Fruit fly (Drosophila melanogaster) whole organism, embryonic: Measurements from ENCODE around the gene PCID2.

Experiments
- Adf1 ChIP-seq: fragments of 200-800 bp; sonication (Bioruptor generic); IDR thresholded peaks from 2 replicates; pipeline ENCODE4 v1.3.6; 2022; ENCODE audit warnings: missing biosample characterization, missing genetic modification characterization
- Antp ChIP-seq: fragments of 200-800 bp; sonication (Bioruptor generic); optimal IDR thresholded peaks from 3 replicates; lab custom pipeline; 2016; ENCODE audit warnings: missing biosample characterization, missing genetic modification characterization
- Awh ChIP-seq: fragments of 200-800 bp; sonication (Bioruptor generic); IDR thresholded peaks from 2 replicates; pipeline ENCODE4, ENCODE4 v1.3.6; 2022; ENCODE audit warnings: missing biosample characterization, missing genetic modification characterization
- Blimp-1 ChIP-seq: fragments of 200-800 bp; sonication (Bioruptor generic); optimal IDR thresholded peaks from 3 replicates; lab custom pipeline; 2018; ENCODE audit warnings: missing biosample characterization, missing genetic modification characterization, mild to moderate bottlenecking, moderate library complexity, missing genetic modification reagents
- CG10321 ChIP-seq: fragments of 200-800 bp; sonication (Bioruptor generic); IDR thresholded peaks from 2 replicates; pipeline ENCODE4 v1.3.6; 2022; ENCODE audit warnings: missing biosample characterization, missing genetic modification characterization
- CG11456 ChIP-seq: fragments of 200-800 bp; sonication (Bioruptor generic); IDR thresholded peaks from 3 replicates; pipeline ENCODE4 v1.3.6; 2022; ENCODE audit warnings: missing biosample characterization, missing genetic modification characterization
- CG12299 ChIP-seq: fragments of 200-800 bp; sonication (Bioruptor generic); optimal IDR thresholded peaks from 2 replicates; lab custom pipeline; 2018; ENCODE audit warnings: missing biosample characterization, mild to moderate bottlenecking, missing genetic modification characterization
- CG13624 ChIP-seq: fragments of 200-800 bp; sonication (Bioruptor generic); optimal IDR thresholded peaks from 2 replicates; lab custom pipeline; 2016; ENCODE audit warnings: missing biosample characterization, missing genetic modification characterization
- CG14014 ChIP-seq: fragments of 200-800 bp; sonication (Bioruptor generic); IDR thresholded peaks from 2 replicates; pipeline ENCODE4 v1.3.6; 2022; ENCODE audit warnings: missing biosample characterization, missing genetic modification characterization
- CG15011 ChIP-seq: fragments of 200-800 bp; sonication (Bioruptor generic); optimal IDR thresholded peaks from 3 replicates; lab custom pipeline; 2018; ENCODE audit warnings: missing biosample characterization, mild to moderate bottlenecking, missing genetic modification characterization
- CG1602 ChIP-seq: fragments of 200-800 bp; sonication (Bioruptor generic); optimal IDR thresholded peaks from 3 replicates; lab custom pipeline; 2016; ENCODE audit warnings: missing biosample characterization, missing genetic modification characterization
- CG17328 ChIP-seq: fragments of 200-800 bp; sonication (Bioruptor generic); IDR thresholded peaks from 2 replicates; pipeline ENCODE4 v1.3.6; 2022; ENCODE audit warnings: missing biosample characterization, missing genetic modification characterization
- CG2202 ChIP-seq: fragments of 200-800 bp; sonication (Bioruptor generic); optimal IDR thresholded peaks from 2 replicates; lab custom pipeline; 2018; ENCODE audit warnings: missing biosample characterization, mild to moderate bottlenecking, missing genetic modification characterization
- CG3995 ChIP-seq: fragments of 200-800 bp; sonication (Bioruptor generic); optimal IDR thresholded peaks from 3 replicates; lab custom pipeline; 2016; ENCODE audit warnings: missing biosample characterization, missing genetic modification characterization
- CG43689 ChIP-seq: fragments of 200-800 bp; sonication (Bioruptor generic); IDR thresholded peaks from 2 replicates; pipeline ENCODE4 v1.3.6; 2022; ENCODE audit warnings: missing biosample characterization, missing genetic modification characterization
- CG5180 ChIP-seq: fragments of 200-800 bp; sonication (Bioruptor generic); optimal IDR thresholded peaks from 3 replicates; lab custom pipeline; 2017; ENCODE audit warnings: missing biosample characterization, missing genetic modification characterization, mild to moderate bottlenecking, moderate library complexity, missing genetic modification reagents
- CG6683 ChIP-seq: fragments of 200-800 bp; sonication (Bioruptor generic); optimal IDR thresholded peaks from 2 replicates; lab custom pipeline; 2017; ENCODE audit warnings: missing biosample characterization, mild to moderate bottlenecking, missing genetic modification characterization, missing genetic modification reagents
- CG7987 ChIP-seq: fragments of 200-800 bp; sonication (Bioruptor generic); optimal IDR thresholded peaks from 2 replicates; lab custom pipeline; 2018; ENCODE audit warnings: missing biosample characterization, mild to moderate bottlenecking, missing genetic modification characterization, moderate library complexity
- CHES-1-like ChIP-seq: fragments of 200-800 bp; sonication (Bioruptor generic); optimal IDR thresholded peaks from 2 replicates; lab custom pipeline; 2016; ENCODE audit warnings: missing biosample characterization, missing genetic modification characterization
- CTCF ChIP-seq: fragments of 200-800 bp; sonication (Bioruptor generic); optimal IDR thresholded peaks from 2 replicates; lab custom pipeline; 2017; ENCODE audit warnings: missing biosample characterization, mild to moderate bottlenecking, missing genetic modification characterization, moderate library complexity
- Dad ChIP-seq: fragments of 200-800 bp; sonication (Bioruptor generic); optimal IDR thresholded peaks from 3 replicates; lab custom pipeline; 2016; ENCODE audit warnings: missing biosample characterization, missing genetic modification characterization
- Fer1 ChIP-seq: fragments of 200-800 bp; sonication (Bioruptor generic); optimal IDR thresholded peaks from 2 replicates; lab custom pipeline; 2017; ENCODE audit warnings: missing biosample characterization, mild to moderate bottlenecking, missing genetic modification characterization
- H15 ChIP-seq: fragments of 200-800 bp; sonication (Bioruptor generic); IDR thresholded peaks from 3 replicates; pipeline ENCODE4 v1.3.6; 2022; ENCODE audit warnings: missing biosample characterization, missing genetic modification characterization
- HmgD ChIP-seq: fragments of 200-800 bp; sonication (Bioruptor generic); optimal IDR thresholded peaks from 3 replicates; lab custom pipeline; 2016; ENCODE audit warnings: missing biosample characterization, missing genetic modification characterization
- Hmx ChIP-seq: fragments of 200-800 bp; sonication (Bioruptor generic); optimal IDR thresholded peaks from 2 replicates; lab custom pipeline; 2016; ENCODE audit warnings: missing biosample characterization, missing genetic modification characterization
- Lpt ChIP-seq: fragments of >200 bp; optimal IDR thresholded peaks from 2 replicates; lab custom pipeline; 2018; ENCODE audit warnings: missing biosample characterization, missing genetic modification characterization
- Meics ChIP-seq: fragments of 200-800 bp; sonication (Bioruptor generic); optimal IDR thresholded peaks from 2 replicates; lab custom pipeline; 2017; ENCODE audit warnings: missing biosample characterization, mild to moderate bottlenecking, missing genetic modification characterization
- Neu2 ChIP-seq: fragments of 200-800 bp; sonication (Bioruptor generic); optimal IDR thresholded peaks from 3 replicates; lab custom pipeline; 2016; ENCODE audit warnings: missing biosample characterization, missing genetic modification characterization, borderline replicate concordance
- Sry-δ ChIP-seq: fragments of 200-800 bp; sonication (Bioruptor generic); optimal IDR thresholded peaks from 2 replicates; lab custom pipeline; 2016; ENCODE audit warnings: missing biosample characterization, missing genetic modification characterization
- TFAM ChIP-seq: fragments of 200-800 bp; sonication (Bioruptor generic); optimal IDR thresholded peaks from 2 replicates; lab custom pipeline; 2017; ENCODE audit warnings: missing biosample characterization, missing genetic modification characterization, inconsistent platforms
- aop ChIP-seq: fragments of 200-800 bp; sonication (Bioruptor generic); IDR thresholded peaks from 2 replicates; pipeline ENCODE4 v1.3.6; 2022; ENCODE audit warnings: missing biosample characterization, missing genetic modification characterization
- ase ChIP-seq: fragments of 200-800 bp; sonication (Bioruptor generic); IDR thresholded peaks from 3 replicates; pipeline ENCODE4 v1.3.6; 2022; ENCODE audit warnings: missing biosample characterization, missing genetic modification characterization
- chinmo ChIP-seq: fragments of 200-800 bp; sonication (Bioruptor generic); IDR thresholded peaks from 4 replicates; pipeline ENCODE4 v1.3.6; 2022; ENCODE audit warnings: missing biosample characterization, missing genetic modification characterization; ENCODE audit not compliant: partially characterized antibody
- emc ChIP-seq: fragments of 200-800 bp; sonication (Bioruptor generic); optimal IDR thresholded peaks from 2 replicates; lab custom pipeline; 2016; ENCODE audit warnings: missing biosample characterization, missing genetic modification characterization
- esg ChIP-seq: fragments of 200-800 bp; sonication (Bioruptor generic); conservative IDR thresholded peaks from 2 replicates; pipeline ENCODE4 v1.3.6; 2022; ENCODE audit warnings: missing biosample characterization, missing genetic modification characterization
- eve ChIP-seq, 2 experiments: fragments of >200 bp; optimal IDR thresholded peaks; 2 replicates each; lab custom pipeline; 2017; ENCODE audit warnings: missing biosample characterization in 2 of 2, missing genetic modification characterization in 2 of 2
- fru ChIP-seq: fragments of >200 bp; optimal IDR thresholded peaks from 2 replicates; lab custom pipeline; 2017
- gsb-n ChIP-seq: fragments of 200-800 bp; sonication (Bioruptor generic); optimal IDR thresholded peaks from 3 replicates; lab custom pipeline; 2018; ENCODE audit warnings: missing biosample characterization, mild to moderate bottlenecking, missing genetic modification characterization
- jing ChIP-seq: fragments of 200-800 bp; sonication (Bioruptor generic); optimal IDR thresholded peaks from 2 replicates; lab custom pipeline; 2018; ENCODE audit warnings: missing biosample characterization, mild to moderate bottlenecking, missing genetic modification characterization
- kah ChIP-seq: fragments of 200-800 bp; sonication (Bioruptor generic); optimal IDR thresholded peaks from 2 replicates; lab custom pipeline; 2018; ENCODE audit warnings: missing biosample characterization, mild to moderate bottlenecking, missing genetic modification characterization
- kni ChIP-seq: fragments of 200-800 bp; sonication (Bioruptor generic); optimal IDR thresholded peaks from 3 replicates; lab custom pipeline; 2017; ENCODE audit warnings: mild to moderate bottlenecking, missing biosample characterization, missing genetic modification reagents, missing genetic modification characterization
- luna ChIP-seq: fragments of 200-800 bp; sonication (Bioruptor generic); optimal IDR thresholded peaks from 2 replicates; lab custom pipeline; 2016; ENCODE audit warnings: missing biosample characterization, missing genetic modification characterization
- peb ChIP-seq: fragments of 200-800 bp; sonication (Bioruptor generic); IDR thresholded peaks from 2 replicates; pipeline ENCODE4 v1.3.6; 2022; ENCODE audit warnings: missing biosample characterization, missing genetic modification characterization
- psq ChIP-seq: fragments of 200-800 bp; sonication (Bioruptor generic); optimal IDR thresholded peaks from 2 replicates; lab custom pipeline; 2017; ENCODE audit warnings: missing biosample characterization, missing genetic modification characterization
- schlank ChIP-seq: fragments of 200-800 bp; sonication (Bioruptor generic); optimal IDR thresholded peaks from 2 replicates; lab custom pipeline; 2018; ENCODE audit warnings: missing biosample characterization, mild to moderate bottlenecking, missing genetic modification characterization
- sens ChIP-seq: fragments of 200-800 bp; sonication (Bioruptor generic); peaks from one replicate; lab custom pipeline; 2016; ENCODE audit warnings: missing biosample characterization, missing genetic modification characterization
- seq ChIP-seq: fragments of 200-800 bp; sonication (Bioruptor generic); IDR thresholded peaks from 2 replicates; pipeline ENCODE4 v1.3.6; 2022; ENCODE audit warnings: missing biosample characterization, missing genetic modification characterization
- tin ChIP-seq: fragments of 200-800 bp; sonication (Bioruptor generic); optimal IDR thresholded peaks from 3 replicates; lab custom pipeline; 2016; ENCODE audit warnings: missing biosample characterization, missing genetic modification characterization
- vvl ChIP-seq: fragments of 200-800 bp; sonication (Bioruptor generic); IDR thresholded peaks from 2 replicates; pipeline ENCODE4 v1.3.6; 2022; ENCODE audit warnings: missing biosample characterization, missing genetic modification characterization
- zen2 ChIP-seq: fragments of 200-800 bp; sonication (Bioruptor generic); IDR thresholded peaks from 3 replicates; pipeline ENCODE4 v1.3.6; 2022; ENCODE audit warnings: missing biosample characterization, missing genetic modification characterization; ENCODE audit not compliant: partially characterized antibody
- zfh1 ChIP-seq: fragments of 200-800 bp; sonication (Bioruptor generic); IDR thresholded peaks from 3 replicates; pipeline ENCODE4 v1.3.6; 2022; ENCODE audit warnings: missing biosample characterization, missing genetic modification characterization

The PCID2 gene

dm6 chr3L:11587720-11588580 lies 38.3 kb upstream of the PCID2 start, which contains the start of gene rt (continued):
- peak; percentile 29 for TF ChIP-seq Meics (GFP tag; lab: Kevin White, UChicago)
- TF ChIP-seq CG14014 (GFP tag; lab: Robert Waterston, UW) = 0 out of 2 replicates have a peak, but pooled peaks have one; percentile 7
- peak; percentile 9 for TF ChIP-seq psq (GFP tag; lab: Kevin White, UChicago)
- TF ChIP-seq CG5180 (GFP tag; lab: Kevin White, UChicago) = no peak
- TF ChIP-seq CG15011 (GFP tag; lab: Kevin White, UChicago) = peak; percentile 27
- TF ChIP-seq ase (GFP tag; lab: Robert Waterston, UW) = 0 out of 3 replicates have a peak, but pooled peaks have one; percentile 47
- no peak for TF ChIP-seq luna
- no peak for TF ChIP-seq Antp (GFP tag; lab: Kevin White, UChicago)
- no peak for TF ChIP-seq Lpt
- TF ChIP-seq Neu2 (GFP tag; lab: Kevin White, UChicago) = no peak
- TF ChIP-seq schlank = no peak
- TF ChIP-seq CG17328 = peak; percentile 65
- TF ChIP-seq seq = no peak
- TF ChIP-seq CG1602 (GFP tag; lab: Kevin White, UChicago) = peak; percentile 38
- no peak for TF ChIP-seq CTCF (GFP tag; lab: Kevin White, UChicago)
- no peak for TF ChIP-seq eve (GFP tag; optimal IDR thresholded peaks at IDR 0.05; lab: Kevin White, UChicago)
- TF ChIP-seq CG12299 (tag; lab: Kevin White, UChicago) = no peak
- peak; percentile 26 for TF ChIP-seq CG13624 (GFP tag; lab: Kevin White, UChicago)
- no peak for TF ChIP-seq emc (GFP tag; lab: Kevin White, UChicago)
- TF ChIP-seq fru (lab: Kevin White, UChicago) = no peak
- TF ChIP-seq Sry-δ (GFP tag; lab: Kevin White, UChicago) = no peak
- TF ChIP-seq tin (GFP tag; lab: Kevin White, UChicago) = peak; percentile 34
- 0 out of 2 replicates have a peak, but pooled peaks have one; percentile 20 for TF ChIP-seq Adf1 (GFP tag; lab: Robert Waterston, UW)
- peak; percentile 37; the same call in 1 of the 2 replicates for TF ChIP-seq aop (GFP tag; lab: Robert Waterston, UW)
- peak; percentile 95 for TF ChIP-seq sens (GFP tag; lab: Kevin White, UChicago)
- no peak for TF ChIP-seq CHES-1-like (GFP tag; lab: Kevin White, UChicago)
- no peak for TF ChIP-seq Dad (GFP tag; lab: Kevin White, UChicago)
- peak; percentile 5 for TF ChIP-seq jing (GFP tag; lab: Kevin White, UChicago)
- TF ChIP-seq TFAM = no peak
- TF ChIP-seq CG3995 (GFP tag; lab: Kevin White, UChicago) = no peak
- TF ChIP-seq zfh1 (GFP tag; lab: Robert Waterston, UW) = peak; percentile 67
- TF ChIP-seq CG43689 (GFP tag; lab: Robert Waterston, UW) = no peak
- TF ChIP-seq vvl = no peak
- TF ChIP-seq CG11456 (GFP tag; lab: Robert Waterston, UW) = no peak
- peak; percentile 61 for TF ChIP-seq esg
- no peak for TF ChIP-seq H15 (GFP tag; lab: Robert Waterston, UW)
- peak; percentile 40 for TF ChIP-seq kni (GFP tag; lab: Kevin White, UChicago)
- no peak for TF ChIP-seq zen2 (GFP tag; lab: Robert Waterston, UW)
- TF ChIP-seq gsb-n (tag; lab: Kevin White, UChicago) = peak; percentile 60
- TF ChIP-seq CG2202 (tag; lab: Kevin White, UChicago) = peak; percentile 55
- no peak; the same call in 1 of the 2 replicates for TF ChIP-seq Awh (GFP tag; lab: Robert Waterston, UW)
- TF ChIP-seq Hmx (GFP tag; lab: Kevin White, UChicago) = no peak
- TF ChIP-seq CG7987 (GFP tag; lab: Kevin White, UChicago) = no peak
- no peak for TF ChIP-seq kah (GFP tag; lab: Kevin White, UChicago)
- peak; percentile 40 for TF ChIP-seq Fer1
- TF ChIP-seq chinmo (GFP tag; lab: Robert Waterston, UW) = 0 out of 4 replicates have a peak, but pooled peaks have one; percentile 29
- no peak for TF ChIP-seq CG6683 (GFP tag; lab: Kevin White, UChicago)
- no peak for TF ChIP-seq HmgD (GFP tag; lab: Kevin White, UChicago)
- TF ChIP-seq peb (GFP tag; lab: Robert Waterston, UW) = peak; percentile 45; the same call in 1 of the 2 replicates
- peak; percentile 15 for TF ChIP-seq Blimp-1
- no peak for TF ChIP-seq CG10321 (GFP tag; lab: Robert Waterston, UW)
